Worm (Caenorhabditis elegans) whole organism, mixed stage, embryonic: ENCODE results near the gene fbxa-96.

Experiments
- ceh-39 ChIP-seq: fragments of 150-350 bp; optimal IDR thresholded peaks from 2 replicates; lab custom pipeline; 2014; ENCODE audit warnings: missing biosample characterization, missing genetic modification characterization
- ces-1 ChIP-seq: fragments of 150-350 bp; optimal IDR thresholded peaks from 2 replicates; lab custom pipeline; 2014; ENCODE audit warnings: missing biosample characterization, missing genetic modification reagents, missing genetic modification characterization
- elt-1 ChIP-seq: sonication (generic microtip); optimal IDR thresholded peaks from 2 replicates; lab custom pipeline; 2017; ENCODE audit warnings: missing genetic modification characterization, mild to moderate bottlenecking, missing compliant biosample characterization, antibody characterized with exemption, moderate library complexity, borderline replicate concordance; ENCODE audit not compliant: insufficient read depth
- flh-1 ChIP-seq: fragments of 200-800 bp; sonication (Bioruptor generic); optimal IDR thresholded peaks from 2 replicates; lab custom pipeline; 2018; ENCODE audit warnings: mild to moderate bottlenecking, missing genetic modification characterization, moderate library complexity, missing compliant biosample characterization
- nhr-12 ChIP-seq: fragments of 150-350 bp; optimal IDR thresholded peaks from 2 replicates; lab custom pipeline; 2014; ENCODE audit warnings: missing biosample characterization, missing genetic modification characterization
- snpc-4 ChIP-seq: fragments of 150-350 bp; optimal IDR thresholded peaks from 2 replicates; lab custom pipeline; 2014; ENCODE audit warnings: missing biosample characterization, missing genetic modification characterization
- sptf-1 ChIP-seq: sonication (generic microtip); optimal IDR thresholded peaks from 2 replicates; lab custom pipeline; 2017; ENCODE audit warnings: mild to moderate bottlenecking, missing genetic modification characterization, moderate library complexity, missing compliant biosample characterization
- unc-39 ChIP-seq: fragments of 150-350 bp; optimal IDR thresholded peaks from 2 replicates; lab custom pipeline; 2014; ENCODE audit warnings: missing biosample characterization, missing genetic modification characterization
- ztf-11 ChIP-seq: fragments of 150-350 bp; optimal IDR thresholded peaks from 2 replicates; lab custom pipeline; 2014; ENCODE audit warnings: missing biosample characterization, missing genetic modification characterization

ce11 chrX:15069242-15069641 lies 9.0 kb upstream of the fbxa-96 start, which contains the start of gene mam-6:
- TF ChIP-seq ztf-11 (tag; lab: Kevin White, UChicago) (no peak), unc-39 (tag; lab: Kevin White, UChicago) (no peak), snpc-4 (tag; lab: Kevin White, UChicago) (no peak), ces-1 (GFP tag; lab: Kevin White, UChicago) (no peak), flh-1 (GFP tag; lab: Kevin White, UChicago) (no peak), ceh-39 (tag; lab: Kevin White, UChicago) (no peak), sptf-1 (no peak), elt-1 (tag; lab: Kevin White, UChicago) (no peak), nhr-12 (tag; lab: Kevin White, UChicago) (no peak)
